Worm (Caenorhabditis elegans) whole organism, L4 larva: ENCODE data around the gene gcy-27.

ENCODE experiments used
- ces-1 ChIP-seq: fragments of 150-350 bp; sonication (generic microtip); optimal IDR thresholded peaks from 4 replicates; lab custom pipeline; 2014; ENCODE audit warnings: missing biosample characterization, missing genetic modification reagents, missing genetic modification characterization
- daf-19 ChIP-seq: fragments of 200-800 bp; sonication (Bioruptor generic); conservative IDR thresholded peaks from 2 replicates; pipeline ENCODE4 v1.3.6; 2022; ENCODE audit warnings: missing genetic modification characterization, missing compliant biosample characterization
- egl-27 ChIP-seq: sonication (generic microtip); optimal IDR thresholded peaks from 3 replicates; lab custom pipeline; 2017; ENCODE audit warnings: missing biosample characterization, missing genetic modification reagents, missing genetic modification characterization
- hlh-30 ChIP-seq: sonication (generic microtip); optimal IDR thresholded peaks from 2 replicates; lab custom pipeline; 2017; ENCODE audit warnings: antibody characterized with exemption, mild to moderate bottlenecking, missing genetic modification characterization, missing compliant biosample characterization; ENCODE audit not compliant: insufficient read depth

ce11 chrIV:17465886-17466285 is 29.4 kb upstream of the gcy-27 start, which contains the start of gene F11E6.6:
- no peak for TF ChIP-seq daf-19 (GFP tag; lab: Robert Waterston, UW)
- TF ChIP-seq egl-27 (tag; lab: Kevin White, UChicago) = no peak
- no peak for TF ChIP-seq ces-1 (GFP tag; lab: Kevin White, UChicago)
- TF ChIP-seq hlh-30 (tag; lab: Kevin White, UChicago) = no peak
